Worm (Caenorhabditis elegans) whole organism, late embryonic: ENCODE results near the gene C01G6.3.
A peak's percentile ranks its signal among the peaks of the same experiment; 100 is the strongest.

Experiments used
- C08G9.2 ChIP-seq: sonication (generic microtip); optimal IDR thresholded peaks from 2 replicates; lab custom pipeline; 2016; ENCODE audit warnings: mild to moderate bottlenecking, missing genetic modification characterization, moderate library complexity, missing compliant biosample characterization
- F13H6.1 ChIP-seq: sonication (generic microtip); optimal IDR thresholded peaks from 2 replicates; lab custom pipeline; 2016; ENCODE audit warnings: missing genetic modification characterization, missing compliant biosample characterization
- K02D7.2 ChIP-seq: sonication (generic microtip); optimal IDR thresholded peaks from 2 replicates; lab custom pipeline; 2017; ENCODE audit warnings: mild to moderate bottlenecking, missing genetic modification characterization, missing compliant biosample characterization
- K09A11.1 ChIP-seq: sonication (generic microtip); optimal IDR thresholded peaks from 2 replicates; lab custom pipeline; 2017; ENCODE audit warnings: antibody characterized with exemption, mild to moderate bottlenecking, missing genetic modification characterization, missing compliant biosample characterization; ENCODE audit not compliant: insufficient read depth
- ahr-1 ChIP-seq: sonication (generic microtip); optimal IDR thresholded peaks from 2 replicates; lab custom pipeline; 2016; ENCODE audit warnings: missing genetic modification characterization, missing compliant biosample characterization
- ama-1 ChIP-seq: fragments of 150-350 bp; optimal IDR thresholded peaks from 2 replicates; lab custom pipeline; 2014
- ceh-18 ChIP-seq: sonication (generic microtip); optimal IDR thresholded peaks from 2 replicates; lab custom pipeline; 2016; ENCODE audit warnings: missing genetic modification characterization, missing compliant biosample characterization
- ceh-2 ChIP-seq: sonication (generic microtip); optimal IDR thresholded peaks from 2 replicates; lab custom pipeline; 2016; ENCODE audit warnings: missing genotype, missing genetic modification characterization, missing compliant biosample characterization
- ceh-22 ChIP-seq: sonication (generic microtip); optimal IDR thresholded peaks from 2 replicates; lab custom pipeline; 2017; ENCODE audit warnings: missing biosample characterization, missing genetic modification characterization
- ceh-24 ChIP-seq: sonication (generic microtip); optimal IDR thresholded peaks from 2 replicates; lab custom pipeline; 2016; ENCODE audit warnings: mild to moderate bottlenecking, missing genetic modification characterization, missing compliant biosample characterization
- ceh-31 ChIP-seq: sonication (generic microtip); optimal IDR thresholded peaks from 2 replicates; lab custom pipeline; 2016; ENCODE audit warnings: missing genetic modification characterization, missing compliant biosample characterization
- ceh-45 ChIP-seq: fragments of 200-800 bp; sonication (Bioruptor generic); IDR thresholded peaks from 2 replicates; pipeline ENCODE4 v1.3.6; 2022; ENCODE audit warnings: missing genetic modification reagents, missing genetic modification characterization, missing compliant biosample characterization
- ceh-6 ChIP-seq: fragments of 200-800 bp; sonication (Bioruptor generic); optimal IDR thresholded peaks from 2 replicates; lab custom pipeline; 2018; ENCODE audit warnings: mild to moderate bottlenecking, missing genetic modification characterization, missing compliant biosample characterization
- che-1 ChIP-seq: sonication (generic microtip); optimal IDR thresholded peaks from 2 replicates; lab custom pipeline; 2016; ENCODE audit warnings: mild to moderate bottlenecking, missing genetic modification characterization, missing compliant biosample characterization
- dmd-4 ChIP-seq: sonication (generic microtip); optimal IDR thresholded peaks from 2 replicates; lab custom pipeline; 2016; ENCODE audit warnings: borderline replicate concordance, missing genetic modification characterization, missing compliant biosample characterization
- elt-2 ChIP-seq: sonication (generic microtip); optimal IDR thresholded peaks from 2 replicates; lab custom pipeline; 2016; ENCODE audit warnings: missing genetic modification reagents, missing genetic modification characterization, missing compliant biosample characterization
- elt-4 ChIP-seq: sonication (generic microtip); optimal IDR thresholded peaks from 2 replicates; lab custom pipeline; 2016; ENCODE audit warnings: missing genetic modification characterization, missing compliant biosample characterization
- fax-1 ChIP-seq: sonication (generic microtip); optimal IDR thresholded peaks from 2 replicates; lab custom pipeline; 2016; ENCODE audit warnings: missing genotype, missing genetic modification characterization, missing compliant biosample characterization
- fkh-10 ChIP-seq: fragments of 150-350 bp; optimal IDR thresholded peaks from 2 replicates; lab custom pipeline; 2014; ENCODE audit warnings: missing biosample characterization, missing genetic modification reagents, missing genetic modification characterization
- fkh-6 ChIP-seq: sonication (generic microtip); optimal IDR thresholded peaks from 2 replicates; lab custom pipeline; 2016; ENCODE audit warnings: missing genetic modification characterization, missing compliant biosample characterization
- gmeb-2 ChIP-seq: sonication (generic microtip); optimal IDR thresholded peaks from 2 replicates; lab custom pipeline; 2016; ENCODE audit warnings: missing genetic modification characterization, inconsistent platforms, missing compliant biosample characterization
- hlh-6 ChIP-seq: sonication (generic microtip); optimal IDR thresholded peaks from 2 replicates; lab custom pipeline; 2016; ENCODE audit warnings: missing genotype, missing genetic modification characterization, missing compliant biosample characterization
- hlh-8 ChIP-seq: sonication (generic microtip); optimal IDR thresholded peaks from 2 replicates; lab custom pipeline; 2016; ENCODE audit warnings: missing genotype, missing genetic modification characterization, missing compliant biosample characterization
- lim-6 ChIP-seq: sonication (generic microtip); optimal IDR thresholded peaks from 2 replicates; lab custom pipeline; 2016; ENCODE audit warnings: missing genetic modification characterization, missing compliant biosample characterization
- mec-3 ChIP-seq: sonication (generic microtip); optimal IDR thresholded peaks from 2 replicates; lab custom pipeline; 2016; ENCODE audit warnings: borderline replicate concordance, missing genetic modification characterization, missing compliant biosample characterization
- nfya-1 ChIP-seq: sonication (generic microtip); optimal IDR thresholded peaks from 2 replicates; lab custom pipeline; 2017; ENCODE audit warnings: missing genetic modification characterization, mild to moderate bottlenecking, missing compliant biosample characterization, antibody characterized with exemption, moderate library complexity
- nhr-11 ChIP-seq: fragments of 150-350 bp; optimal IDR thresholded peaks from 2 replicates; lab custom pipeline; 2014; ENCODE audit warnings: missing biosample characterization, missing genetic modification characterization
- pha-2 ChIP-seq: sonication (generic microtip); optimal IDR thresholded peaks from 2 replicates; lab custom pipeline; 2017; ENCODE audit warnings: mild to moderate bottlenecking, missing genetic modification characterization, missing compliant biosample characterization
- pqm-1 ChIP-seq: sonication (generic microtip); optimal IDR thresholded peaks from 2 replicates; lab custom pipeline; 2016; ENCODE audit warnings: missing genetic modification characterization, missing compliant biosample characterization
- ref-2 ChIP-seq: sonication (generic microtip); optimal IDR thresholded peaks from 2 replicates; lab custom pipeline; 2016; ENCODE audit warnings: missing genetic modification characterization, missing compliant biosample characterization
- sox-2 ChIP-seq: fragments of 200-800 bp; sonication (Bioruptor generic); IDR thresholded peaks from 2 replicates; pipeline ENCODE4 v1.3.6; 2022; ENCODE audit warnings: missing genetic modification reagents, missing genetic modification characterization, missing compliant biosample characterization
- tbx-2 ChIP-seq: sonication (generic microtip); optimal IDR thresholded peaks from 2 replicates; lab custom pipeline; 2016; ENCODE audit warnings: missing genetic modification characterization, missing compliant biosample characterization
- unc-42 ChIP-seq: sonication (generic microtip); optimal IDR thresholded peaks from 2 replicates; lab custom pipeline; 2016; ENCODE audit warnings: missing genotype, missing genetic modification characterization, missing compliant biosample characterization

The C01G6.3 gene

DNA sequence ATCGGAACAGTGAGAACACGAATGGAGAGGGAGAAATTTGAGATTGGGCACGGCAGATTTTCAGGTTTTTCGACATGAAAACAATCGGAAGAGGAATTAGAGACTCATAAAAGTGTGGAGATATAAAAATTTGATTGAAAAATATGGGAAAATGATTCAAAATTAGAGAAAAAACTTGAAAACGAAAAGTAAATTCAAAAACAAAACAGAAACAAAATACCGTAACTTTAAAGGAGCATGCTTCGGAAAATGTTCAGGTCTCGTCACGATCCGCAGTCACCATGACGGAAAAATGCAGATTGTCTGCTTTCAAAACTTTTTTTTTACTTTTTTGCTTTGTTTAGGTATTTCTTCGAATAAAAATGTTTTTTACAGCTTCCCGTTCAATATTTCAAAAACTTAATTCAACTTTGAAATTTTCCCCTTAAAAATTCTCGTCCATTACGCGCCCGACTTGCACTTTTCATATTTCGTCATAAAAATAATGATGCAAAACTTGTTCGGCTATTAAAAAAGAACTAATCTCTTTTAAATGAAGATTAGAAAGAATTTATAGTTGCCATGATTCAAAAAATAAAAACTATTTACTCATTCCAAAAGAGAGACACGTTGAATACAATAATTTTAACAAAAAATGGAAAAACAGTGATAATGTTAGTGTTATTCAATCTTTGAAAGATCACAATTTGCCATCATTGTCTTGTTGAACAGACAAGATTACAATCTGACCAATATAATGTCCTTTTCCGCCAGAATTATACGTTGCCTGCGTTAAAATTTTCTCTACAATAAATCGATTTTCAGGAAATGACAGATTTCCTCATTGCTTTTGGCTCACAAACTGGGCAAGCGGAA, 15.7 kb downstream of the C01G6.3 start, which contains the start of gene mtrr-1:
Gene mtrr-1, plus strand, starts transcription at position 805 of the 855 bp plus-strand sequence.
- TF ChIP-seq ceh-6 (GFP tag; lab: Kevin White, UChicago) (no peak), ama-1 (peak; percentile 64)

DNA sequence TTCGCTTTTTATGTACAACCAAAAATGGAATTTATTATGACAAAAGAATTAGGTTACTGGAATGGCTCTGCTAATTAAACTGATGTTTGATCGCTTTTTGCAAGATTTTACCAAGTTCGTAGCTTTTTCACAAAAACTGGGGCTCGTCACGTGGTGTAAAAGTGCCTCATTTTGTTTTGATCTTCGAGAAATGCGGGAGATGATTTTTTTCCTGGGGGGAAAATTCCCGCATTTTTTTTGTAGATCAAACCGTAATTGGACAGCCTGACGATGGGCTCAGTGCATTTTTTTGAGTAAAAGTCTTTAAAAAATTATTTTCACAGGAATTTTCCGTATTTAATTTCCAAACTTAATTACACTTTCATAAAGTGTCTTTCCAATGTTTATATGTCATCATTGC, 19.4 kb downstream of the C01G6.3 start:
- TF ChIP-seq nfya-1 (tag; lab: Kevin White, UChicago) (no peak), ahr-1 (tag; lab: Kevin White, UChicago) (no peak), hlh-6 (tag; lab: Kevin White, UChicago) (no peak), elt-4 (no peak), ceh-22 (tag; lab: Kevin White, UChicago) (no peak), elt-2 (tag; lab: Kevin White, UChicago) (no peak), ceh-18 (tag; lab: Kevin White, UChicago) (no peak), gmeb-2 (no peak), ceh-6 (GFP tag; lab: Kevin White, UChicago) (no peak), pqm-1 (tag; lab: Kevin White, UChicago) (no peak), dmd-4 (tag; lab: Kevin White, UChicago) (no peak), nhr-11 (no peak), fax-1 (tag; lab: Kevin White, UChicago) (no peak), lim-6 (tag; lab: Kevin White, UChicago) (no peak), ref-2 (tag; lab: Kevin White, UChicago) (no peak), tbx-2 (no peak), che-1 (tag; lab: Kevin White, UChicago) (no peak), K09A11.1 (tag; lab: Kevin White, UChicago) (no peak), K02D7.2 (tag; lab: Kevin White, UChicago) (no peak)

DNA sequence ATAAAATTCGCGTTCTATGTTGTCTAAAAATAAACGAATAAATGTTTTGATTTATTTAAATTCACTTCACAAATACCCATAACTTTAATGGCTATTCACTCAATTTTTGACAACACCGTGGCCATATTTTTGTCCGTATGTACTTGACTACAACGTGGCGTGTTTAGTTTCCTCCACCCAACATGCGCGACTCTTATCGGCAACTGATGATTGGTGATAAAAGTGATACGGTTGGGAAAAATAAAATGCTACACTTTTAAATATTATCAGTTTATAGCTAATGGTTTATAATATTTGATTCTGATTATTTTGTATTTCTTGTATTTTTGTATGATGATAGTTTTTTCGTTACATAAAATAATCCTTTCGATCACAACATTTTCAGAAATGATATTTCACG, 21.9 kb downstream of the C01G6.3 start, which contains the start of gene acs-7:
Gene acs-7, plus strand, starts transcription at position 386 of the 400 bp plus-strand sequence.
- TF ChIP-seq che-1 (tag; lab: Kevin White, UChicago) (no peak), elt-2 (tag; lab: Kevin White, UChicago) (peak; percentile 94)

DNA sequence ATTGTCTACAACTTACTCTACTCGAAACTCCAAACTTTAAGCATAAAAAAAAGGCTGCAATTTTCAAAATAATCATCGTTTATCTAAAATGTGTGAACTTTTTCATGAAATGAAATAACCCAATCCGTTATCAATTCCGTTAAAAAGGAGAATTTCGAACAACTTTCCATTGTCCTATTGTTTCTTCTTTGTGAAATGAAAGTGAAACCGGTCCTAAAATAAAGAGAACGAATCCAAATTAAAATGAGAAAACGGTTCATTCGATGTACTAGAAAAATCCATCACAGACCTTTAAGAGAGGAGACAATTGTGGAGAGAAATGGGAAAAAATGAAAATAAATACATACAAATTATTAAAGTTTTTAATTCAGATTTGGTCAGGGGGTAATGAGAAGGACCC, 26.0 kb downstream of the C01G6.3 start, which contains the start of gene C01G6.9:
Gene C01G6.9, minus strand, starts transcription at position 141 of the 400 bp plus-strand sequence.
- TF ChIP-seq ceh-2 (tag; lab: Kevin White, UChicago) (no peak), mec-3 (tag; lab: Kevin White, UChicago) (no peak), hlh-8 (tag; lab: Kevin White, UChicago) (no peak), fax-1 (tag; lab: Kevin White, UChicago) (no peak), fkh-6 (tag; lab: Kevin White, UChicago) (no peak), sox-2 (GFP tag; lab: Robert Waterston, UW) (no peak), C08G9.2 (tag; lab: Kevin White, UChicago) (no peak), ceh-31 (tag; lab: Kevin White, UChicago) (no peak), fkh-10 (GFP tag; lab: Kevin White, UChicago) (no peak), pha-2 (tag; lab: Kevin White, UChicago) (no peak), ceh-24 (tag; lab: Kevin White, UChicago) (no peak), ceh-45 (GFP tag; lab: Robert Waterston, UW) (no peak), unc-42 (tag; lab: Kevin White, UChicago) (no peak), elt-4 (no peak), ahr-1 (tag; lab: Kevin White, UChicago) (no peak), F13H6.1 (tag; lab: Kevin White, UChicago) (no peak), K02D7.2 (tag; lab: Kevin White, UChicago) (no peak)
- TF ChIP-seq, all 69 proteins: peak for 0
